Worm (Caenorhabditis elegans) whole organism, L4 larva: Measurements from ENCODE around the gene itr-1.

Experiments
- ama-1 ChIP-seq: fragments of 150-350 bp; optimal IDR thresholded peaks from 2 replicates; lab custom pipeline; 2014; ENCODE audit warnings: inconsistent platforms, mixed read lengths
- daf-12 ChIP-seq: fragments of 150-350 bp; optimal IDR thresholded peaks from 2 replicates; lab custom pipeline; 2014; ENCODE audit warnings: missing biosample characterization, missing genetic modification reagents, missing genetic modification characterization
- fkh-10 ChIP-seq: fragments of 150-350 bp; optimal IDR thresholded peaks from 2 replicates; lab custom pipeline; 2014; ENCODE audit warnings: missing biosample characterization, missing genetic modification reagents, missing genetic modification characterization
- jun-1 ChIP-seq: fragments of 150-350 bp; optimal IDR thresholded peaks from 2 replicates; lab custom pipeline; 2014; ENCODE audit warnings: missing biosample characterization, missing genetic modification reagents, missing genetic modification characterization
- lin-39 ChIP-seq: fragments of 150-350 bp; optimal IDR thresholded peaks from 2 replicates; lab custom pipeline; 2014; ENCODE audit warnings: missing biosample characterization, missing genetic modification reagents, missing genetic modification characterization
- lsy-2 ChIP-seq, 2 experiments: fragments of 150-350 bp in 1 of 2; sonication (generic microtip) in 1 of 2; optimal IDR thresholded peaks; 2 replicates each; lab custom pipeline; 2014 to 2017; ENCODE audit warnings: missing biosample characterization in 2 of 2, missing genetic modification characterization in 2 of 2
- mep-1 ChIP-seq: fragments of 150-350 bp; sonication (generic microtip); optimal IDR thresholded peaks from 3 replicates; lab custom pipeline; 2014; ENCODE audit warnings: missing biosample characterization, missing genetic modification characterization
- snpc-4 ChIP-seq: fragments of 150-350 bp; optimal IDR thresholded peaks from 2 replicates; lab custom pipeline; 2014; ENCODE audit warnings: missing biosample characterization, missing genetic modification characterization

ce11 chrIV:7632535-7632934, 42.4 kb upstream of the itr-1 start, which contains the start of gene F45E4.6:
- TF ChIP-seq ama-1 (no peak), mep-1 (tag; lab: Kevin White, UChicago) (no peak), lsy-2 (tag; optimal IDR thresholded peaks at IDR 0.05; lab: Kevin White, UChicago) (no peak), jun-1 (tag; lab: Kevin White, UChicago) (no peak), snpc-4 (no peak), fkh-10 (GFP tag; lab: Kevin White, UChicago) (no peak), daf-12 (tag; lab: Kevin White, UChicago) (no peak), lin-39 (no peak)
